Worm (Caenorhabditis elegans) whole organism, L4 larva: ENCODE results near the gene asah-2.

Experiments
- ZK337.2 ChIP-seq: fragments of 200-800 bp; sonication (Bioruptor generic); IDR thresholded peaks from 2 replicates; pipeline ENCODE4 v1.3.6; 2022; ENCODE audit warnings: missing genetic modification reagents, missing genetic modification characterization, missing compliant biosample characterization
- ama-1 ChIP-seq: fragments of 150-350 bp; optimal IDR thresholded peaks from 2 replicates; lab custom pipeline; 2014; ENCODE audit warnings: inconsistent platforms, mixed read lengths
- ceh-82 ChIP-seq: sonication (generic microtip); optimal IDR thresholded peaks from 2 replicates; lab custom pipeline; 2017; ENCODE audit warnings: missing biosample characterization, missing genetic modification characterization
- ctbp-1 ChIP-seq: fragments of 200-800 bp; sonication (Bioruptor generic); IDR thresholded peaks from 2 replicates; pipeline ENCODE4 v1.3.6; 2022; ENCODE audit warnings: missing genetic modification reagents, missing genetic modification characterization, missing compliant biosample characterization
- fkh-10 ChIP-seq: fragments of 150-350 bp; optimal IDR thresholded peaks from 2 replicates; lab custom pipeline; 2014; ENCODE audit warnings: missing biosample characterization, missing genetic modification reagents, missing genetic modification characterization
- nhr-102 ChIP-seq: sonication (generic microtip); optimal IDR thresholded peaks from 2 replicates; lab custom pipeline; 2016; ENCODE audit warnings: mild to moderate bottlenecking, missing genetic modification characterization, moderate library complexity, missing compliant biosample characterization
- nhr-11 ChIP-seq: fragments of 150-350 bp; optimal IDR thresholded peaks from 2 replicates; lab custom pipeline; 2014; ENCODE audit warnings: missing biosample characterization, missing genetic modification characterization
- nhr-237 ChIP-seq: sonication (generic microtip); optimal IDR thresholded peaks from 2 replicates; lab custom pipeline; 2017; ENCODE audit warnings: missing biosample characterization, missing genetic modification characterization
- php-3 ChIP-seq: fragments of 200-800 bp; sonication (Bioruptor generic); IDR thresholded peaks from 2 replicates; pipeline ENCODE4 v1.3.6; 2022; ENCODE audit warnings: missing genetic modification reagents, missing genetic modification characterization, missing compliant biosample characterization
- tag-97 ChIP-seq: fragments of 200-800 bp; sonication (Bioruptor generic); IDR thresholded peaks from 2 replicates; pipeline ENCODE4 v1.3.6; 2022; ENCODE audit warnings: missing genetic modification characterization, missing compliant biosample characterization
- unc-130 ChIP-seq: sonication (generic microtip); optimal IDR thresholded peaks from 2 replicates; lab custom pipeline; 2016; ENCODE audit warnings: missing genetic modification reagents, missing genetic modification characterization, missing compliant biosample characterization
- unc-62 ChIP-seq, 3 experiments: fragments of 150-350 bp in 1 of 3; sonication (generic microtip); optimal IDR thresholded peaks in 2 of 3; peaks in 1 of 3; 1 replicate in 1 of 3; 2 replicates in 2 of 3; lab custom pipeline; 2014 to 2017; ENCODE audit warnings: missing biosample characterization in 3 of 3, missing genetic modification characterization in 3 of 3, missing genetic modification reagents in 3 of 3, missing genotype in 1 of 3
- zag-1 ChIP-seq: fragments of 150-350 bp; optimal IDR thresholded peaks from 2 replicates; lab custom pipeline; 2014; ENCODE audit warnings: missing biosample characterization, missing genetic modification characterization

- no peak for TF ChIP-seq nhr-237 (tag; lab: Kevin White, UChicago)
- no peak for TF ChIP-seq ceh-82 (tag; lab: Kevin White, UChicago)
- TF ChIP-seq ZK337.2 (GFP tag; lab: Robert Waterston, UW) = no peak
- TF ChIP-seq nhr-11 = no peak
- no peak for TF ChIP-seq zag-1 (tag; lab: Kevin White, UChicago)
- TF ChIP-seq ama-1 (lab: Kevin White, UChicago) = no peak
- TF ChIP-seq unc-62 (GFP tag; optimal IDR thresholded peaks at IDR 0.05 in 1 of 2; lab: Kevin White, UChicago) = no peak
- TF ChIP-seq unc-62 (tag; optimal IDR thresholded peaks at IDR 0.05; lab: Kevin White, UChicago) = no peak
- TF ChIP-seq tag-97 (GFP tag; lab: Robert Waterston, UW) = no peak
- TF ChIP-seq fkh-10 (GFP tag; lab: Kevin White, UChicago) = no peak
- no peak for TF ChIP-seq ctbp-1 (GFP tag; lab: Robert Waterston, UW)
- no peak for TF ChIP-seq nhr-102 (tag; lab: Kevin White, UChicago)
- TF ChIP-seq php-3 (GFP tag; lab: Robert Waterston, UW) = no peak
- TF ChIP-seq unc-130 (GFP tag; lab: Kevin White, UChicago) = no peak
Measured at ce11 chrII:10099072-10099471, 40.3 kb upstream of the asah-2 start.
